Worm (Caenorhabditis elegans): ENCODE data around the gene tag-180.

Gene tag-180

DNA sequence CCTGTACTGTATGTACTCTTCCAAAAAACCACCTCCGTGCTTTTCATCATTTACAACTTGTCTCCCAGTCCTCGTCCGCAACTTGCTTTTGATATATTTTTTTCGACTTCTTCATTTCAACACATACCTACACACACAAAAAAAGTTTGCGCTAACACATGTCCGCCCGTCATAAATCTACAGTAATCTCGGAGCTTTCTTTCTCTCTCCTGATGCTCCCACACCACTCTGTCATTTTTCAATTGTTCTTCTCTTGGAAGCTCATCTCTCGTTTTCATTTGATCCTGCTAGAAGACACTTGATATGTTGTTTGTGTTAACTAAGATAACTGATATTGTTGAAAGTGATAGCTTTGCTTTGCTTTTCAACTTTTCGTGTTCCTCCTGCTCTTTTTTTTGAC is 48.1 kb downstream of the tag-180 start:
- TF ChIP-seq nhr-12 (tag; optimal IDR thresholded peaks at IDR 0.05) (no peak), aly-2 (tag; optimal IDR thresholded peaks at IDR 0.05) (no peak), mbf-1 (tag; optimal IDR thresholded peaks at IDR 0.05) (no peak), unc-55 (GFP tag; optimal IDR thresholded peaks at IDR 0.05) (no peak), crh-2 (tag; optimal IDR thresholded peaks at IDR 0.05) (no peak), lsy-2 (tag; optimal IDR thresholded peaks at IDR 0.05) (peak in 1 of 2 experiments; percentile 66), elt-3 (tag; optimal IDR thresholded peaks at IDR 0.05) (no peak), egl-27 (tag; optimal IDR thresholded peaks at IDR 0.05) (no peak), nhr-129 (tag; optimal IDR thresholded peaks at IDR 0.05) (peak; percentile 1), ama-1 (optimal IDR thresholded peaks at IDR 0.05) (no peak), skn-1 (tag; optimal IDR thresholded peaks at IDR 0.05) (no peak), mab-5 (tag; optimal IDR thresholded peaks at IDR 0.05) (no peak), unc-62 (GFP tag; optimal IDR thresholded peaks at IDR 0.05) (no peak), lin-39 (tag; optimal IDR thresholded peaks at IDR 0.05) (no peak)

DNA sequence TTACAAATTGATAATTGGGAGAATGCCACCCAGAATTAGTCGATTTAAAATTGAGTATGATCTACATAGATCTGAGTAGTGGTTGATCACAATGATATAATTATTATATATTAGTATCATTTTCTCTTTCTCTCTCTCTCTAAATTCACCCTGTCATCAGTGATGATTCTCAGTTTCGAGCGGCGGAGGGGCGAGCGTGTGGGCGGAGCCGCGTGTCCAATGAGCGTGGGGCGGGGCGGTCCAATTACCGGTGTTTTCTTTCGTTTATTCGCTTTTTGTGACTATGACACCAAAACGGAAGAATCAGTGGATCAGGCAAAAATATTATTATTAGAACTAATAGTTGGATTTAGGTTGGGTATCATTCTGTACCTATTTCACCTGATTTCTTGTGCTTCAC is 49.3 kb downstream of the tag-180 start:
- TF ChIP-seq lsy-2 (tag; optimal IDR thresholded peaks at IDR 0.05) = peak in 1 of 2 experiments; percentile 36
- no peak for TF ChIP-seq lin-39 (tag; optimal IDR thresholded peaks at IDR 0.05)

- TF ChIP-seq ceh-16 (tag; optimal IDR thresholded peaks at IDR 0.05) (peak; percentile 84), mdl-1 (tag; optimal IDR thresholded peaks at IDR 0.05) (no peak)
These were observed 52.4 kb downstream of the tag-180 start for ce11 chrII:11276879-11277278.

- TF ChIP-seq mbf-1 (tag; optimal IDR thresholded peaks at IDR 0.05) = no peak
- peak; percentile 47 for TF ChIP-seq nhr-129 (tag; optimal IDR thresholded peaks at IDR 0.05)
These were observed 53.7 kb downstream of the tag-180 start for ce11 chrII:11275484-11275883.

DNA sequence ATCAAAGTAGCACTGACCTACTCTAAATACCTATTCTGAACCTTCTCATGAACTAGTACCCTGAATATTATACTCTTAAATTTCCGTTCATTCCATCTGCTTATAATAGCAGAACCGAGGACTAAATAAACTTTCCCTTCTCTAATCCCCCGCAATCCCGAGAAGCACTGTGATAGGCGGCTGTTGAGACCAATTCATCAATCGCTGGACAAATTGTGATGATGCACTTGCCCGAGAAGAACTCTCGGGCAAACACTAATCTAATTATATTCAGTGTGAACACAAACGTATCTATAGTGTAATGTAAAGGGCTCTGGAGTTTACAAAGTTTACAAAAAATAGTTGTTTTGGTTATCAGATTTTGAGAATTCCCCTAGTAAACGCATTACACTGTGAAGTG is 54.4 kb downstream of the tag-180 start:
- no peak for TF ChIP-seq ceh-82 (tag; optimal IDR thresholded peaks at IDR 0.05)
- no peak for TF ChIP-seq egl-27 (tag; optimal IDR thresholded peaks at IDR 0.05)
- TF ChIP-seq unc-62 (GFP tag; optimal IDR thresholded peaks at IDR 0.05) = no peak
- TF ChIP-seq ceh-16 (tag; optimal IDR thresholded peaks at IDR 0.05) = no peak
- TF ChIP-seq zag-1 (tag; optimal IDR thresholded peaks at IDR 0.05) = no peak
- TF ChIP-seq aly-2 (tag; optimal IDR thresholded peaks at IDR 0.05) = no peak
- no peak for TF ChIP-seq blmp-1 (tag; optimal IDR thresholded peaks at IDR 0.05; ENCODE audit: insufficient read depth)
- TF ChIP-seq sma-3 (GFP tag; optimal IDR thresholded peaks at IDR 0.05) = no peak
- no peak for TF ChIP-seq Y55F3AM.14 (GFP tag; optimal IDR thresholded peaks at IDR 0.05)
- no peak for TF ChIP-seq ztf-11 (tag; optimal IDR thresholded peaks at IDR 0.05)

Data from whole organism, L2 larva.